Fruit fly (Drosophila melanogaster) whole organism, embryonic: ENCODE measurements around the gene waw.

Experiments
- Blimp-1 ChIP-seq: fragments of 200-800 bp; sonication (Bioruptor generic); optimal IDR thresholded peaks from 3 replicates; lab custom pipeline; 2018; ENCODE audit warnings: missing biosample characterization, missing genetic modification characterization, mild to moderate bottlenecking, moderate library complexity, missing genetic modification reagents
- CG15601 ChIP-seq: fragments of 200-800 bp; sonication (Bioruptor generic); optimal IDR thresholded peaks from 3 replicates; lab custom pipeline; 2019; ENCODE audit warnings: missing biosample characterization, mild to moderate bottlenecking, missing genetic modification characterization, moderate library complexity
- CG30431 ChIP-seq: fragments of 200-800 bp; sonication (Bioruptor generic); optimal IDR thresholded peaks from 2 replicates; lab custom pipeline; 2017; ENCODE audit warnings: missing biosample characterization, missing genetic modification characterization
- CG8765 ChIP-seq: fragments of 200-800 bp; sonication (Bioruptor generic); IDR thresholded peaks from 2 replicates; pipeline ENCODE4 v1.3.6; 2022; ENCODE audit warnings: missing biosample characterization, missing genetic modification characterization
- Gug ChIP-seq: fragments of 200-800 bp; sonication (Bioruptor generic); IDR thresholded peaks from 4 replicates; pipeline ENCODE4 v1.3.6; 2022; ENCODE audit warnings: missing biosample characterization, missing genetic modification characterization
- Side ChIP-seq: fragments of 200-800 bp; sonication (Bioruptor generic); optimal IDR thresholded peaks from 2 replicates; lab custom pipeline; 2016; ENCODE audit warnings: missing biosample characterization, missing genetic modification characterization
- lbe ChIP-seq: fragments of 200-800 bp; sonication (Bioruptor generic); optimal IDR thresholded peaks from 2 replicates; lab custom pipeline; 2016; ENCODE audit warnings: missing biosample characterization, mild to moderate bottlenecking, missing genetic modification characterization
- tap ChIP-seq: fragments of 200-800 bp; optimal IDR thresholded peaks from 3 replicates; lab custom pipeline; 2019; ENCODE audit warnings: missing biosample characterization, mild to moderate bottlenecking, missing genetic modification characterization, moderate library complexity
- yki ChIP-seq: fragments of >200 bp; optimal IDR thresholded peaks from 3 replicates; lab custom pipeline; 2018

dm6 chrX:21351210-21351824 is 11.5 kb upstream of the waw start:
- no peak for TF ChIP-seq lbe (GFP tag; lab: Kevin White, UChicago)
- no peak for TF ChIP-seq CG8765
- no peak for TF ChIP-seq CG15601 (tag; lab: Kevin White, UChicago)
- no peak for TF ChIP-seq CG30431 (GFP tag; lab: Kevin White, UChicago)
- no peak for TF ChIP-seq Gug (GFP tag; lab: Robert Waterston, UW)
- TF ChIP-seq Side (GFP tag; lab: Kevin White, UChicago) = no peak
- TF ChIP-seq Blimp-1 (GFP tag; lab: Kevin White, UChicago) = no peak
- no peak for TF ChIP-seq tap (tag; lab: Kevin White, UChicago)
- no peak for TF ChIP-seq yki
